Worm (Caenorhabditis elegans): ENCODE measurements around the gene smg-8.

smg-8 gene

DNA sequence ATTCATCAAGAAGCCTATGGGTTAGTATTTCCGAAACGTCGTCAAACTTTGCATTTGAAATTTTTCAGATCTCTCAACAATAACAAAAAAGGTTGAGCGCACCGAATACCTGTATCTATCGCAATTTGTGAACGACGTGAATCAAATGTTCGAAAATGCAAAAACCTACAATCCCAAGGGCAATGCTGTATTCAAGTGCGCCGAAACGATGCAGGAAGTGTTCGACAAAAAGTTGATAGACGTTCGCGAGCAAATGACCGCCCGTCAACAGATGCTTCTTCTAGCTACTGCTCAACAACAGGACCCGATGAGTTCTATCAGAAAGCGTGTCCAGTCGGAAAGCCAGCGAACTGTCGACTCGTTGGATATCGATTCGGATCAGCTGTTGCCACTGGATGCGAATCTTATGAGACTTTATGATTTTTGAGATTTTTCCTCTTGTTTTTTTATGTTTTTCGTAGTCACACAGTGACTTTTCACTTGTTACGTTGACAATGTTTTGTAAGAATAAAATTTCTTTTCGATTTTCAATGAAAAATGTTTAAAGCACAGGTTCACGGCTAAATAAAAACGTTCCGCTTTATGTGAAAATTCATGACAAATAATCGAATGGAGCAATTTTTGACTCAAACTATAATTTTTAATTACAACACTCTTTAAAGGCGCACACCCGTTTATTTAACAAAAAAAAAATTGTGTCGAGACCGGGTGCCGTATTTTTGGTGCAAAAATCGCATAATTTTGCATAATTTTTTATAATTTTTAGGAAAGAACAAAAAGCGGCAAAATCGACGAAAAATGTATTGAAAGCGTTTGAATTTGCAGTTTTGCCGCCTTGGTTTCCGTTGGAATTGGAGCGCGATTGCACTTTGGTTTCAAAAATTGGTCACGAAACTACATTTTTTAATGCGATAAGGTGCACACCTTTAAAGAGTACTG is 33.6 kb upstream of the smg-8 start (continued):
- no peak for TF ChIP-seq sma-9 (GFP tag; optimal IDR thresholded peaks at IDR 0.05)
- no peak for TF ChIP-seq sma-9 (tag; optimal IDR thresholded peaks at IDR 0.05)
- peak; percentile 76 for TF ChIP-seq C34F6.9 (tag; optimal IDR thresholded peaks at IDR 0.05)
- TF ChIP-seq elt-1 (tag; optimal IDR thresholded peaks at IDR 0.05), result no peak
- TF ChIP-seq nhr-25 (tag; optimal IDR thresholded peaks at IDR 0.05), result peak; percentile 43
- no peak for TF ChIP-seq unc-62 (GFP tag; optimal IDR thresholded peaks at IDR 0.05)
- TF ChIP-seq unc-39 (tag; optimal IDR thresholded peaks at IDR 0.05), result no peak
- no peak for TF ChIP-seq fos-1 (tag; optimal IDR thresholded peaks at IDR 0.05)
- TF ChIP-seq Y55F3AM.14 (GFP tag; optimal IDR thresholded peaks at IDR 0.05), result no peak
- TF ChIP-seq nhr-21 (tag; optimal IDR thresholded peaks at IDR 0.05), result peak; percentile 28
- no peak for TF ChIP-seq lin-11 (tag; optimal IDR thresholded peaks at IDR 0.05)
- no peak for TF ChIP-seq lin-39 (tag; optimal IDR thresholded peaks at IDR 0.05)
- no peak for TF ChIP-seq ceh-82 (tag; optimal IDR thresholded peaks at IDR 0.05)
- TF ChIP-seq F13H6.1 (tag; optimal IDR thresholded peaks at IDR 0.05), result no peak
- peak; percentile 46 for TF ChIP-seq crh-2 (tag; optimal IDR thresholded peaks at IDR 0.05)

DNA sequence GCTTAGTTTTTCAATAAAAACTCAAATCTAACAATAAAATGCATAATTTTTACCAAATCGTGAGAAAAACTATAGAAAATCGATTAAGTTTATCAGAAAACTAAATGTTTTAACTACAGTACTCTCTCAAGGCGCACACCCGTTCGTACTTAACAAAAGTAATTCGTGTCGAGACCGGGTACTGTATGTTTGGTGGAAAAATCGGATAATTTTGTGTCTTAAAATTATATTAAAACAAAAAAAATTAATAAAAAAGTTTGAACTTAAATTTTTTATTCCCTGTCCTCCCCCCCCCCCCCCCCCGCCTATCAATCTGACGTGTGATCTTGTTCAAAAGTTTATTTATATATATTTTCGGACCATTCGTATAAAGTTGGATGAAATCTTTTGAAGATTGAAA is 32.9 kb upstream of the smg-8 start, which contains the start of gene F26H11.4:
Gene F26H11.4, plus strand, starts transcription at position 301 of the 400 bp plus-strand sequence.
- TF ChIP-seq egl-27 (tag; optimal IDR thresholded peaks at IDR 0.05) (no peak), mdl-1 (tag; optimal IDR thresholded peaks at IDR 0.05) (no peak), nhr-237 (tag; optimal IDR thresholded peaks at IDR 0.05) (no peak), lin-13 (GFP tag; optimal IDR thresholded peaks at IDR 0.05) (no peak), nhr-11 (tag; optimal IDR thresholded peaks at IDR 0.05) (no peak), unc-39 (tag; optimal IDR thresholded peaks at IDR 0.05) (no peak), ceh-16 (tag; optimal IDR thresholded peaks at IDR 0.05) (no peak), nhr-129 (tag; optimal IDR thresholded peaks at IDR 0.05) (no peak), sma-9 (GFP tag; optimal IDR thresholded peaks at IDR 0.05) (no peak), sma-9 (tag; optimal IDR thresholded peaks at IDR 0.05) (no peak), lin-39 (tag; optimal IDR thresholded peaks at IDR 0.05) (no peak), sem-4 (tag; optimal IDR thresholded peaks at IDR 0.05) (no peak), zag-1 (tag; optimal IDR thresholded peaks at IDR 0.05) (no peak), crh-2 (tag; optimal IDR thresholded peaks at IDR 0.05) (no peak), ztf-4 (tag; optimal IDR thresholded peaks at IDR 0.05) (no peak), lin-11 (tag; optimal IDR thresholded peaks at IDR 0.05) (no peak)

DNA sequence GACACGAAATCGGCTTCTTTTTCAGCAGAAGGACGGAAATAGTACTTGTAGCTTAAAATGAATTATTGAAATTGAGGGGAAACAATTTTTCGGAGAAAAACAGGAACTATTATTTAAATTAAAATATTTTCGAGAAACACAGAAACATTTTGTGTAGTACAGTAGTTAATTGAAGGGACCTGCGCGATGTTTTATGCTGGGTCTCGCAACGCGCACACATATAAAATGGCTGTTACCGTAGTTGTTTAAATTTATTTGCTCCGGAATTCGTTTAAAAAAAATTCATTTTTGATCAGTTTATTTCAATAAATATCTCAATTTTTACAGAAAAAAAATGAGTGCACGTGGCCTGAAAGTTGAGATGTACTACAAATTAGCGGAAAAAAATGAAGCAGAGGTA is 30.4 kb upstream of the smg-8 start, which contains the start of gene dsb-2:
Gene dsb-2, plus strand, starts transcription at position 328 of the 400 bp plus-strand sequence.
- TF ChIP-seq mdl-1 (tag; optimal IDR thresholded peaks at IDR 0.05), result no peak
- no peak for TF ChIP-seq ZK546.5 (tag; optimal IDR thresholded peaks at IDR 0.05)
- TF ChIP-seq nhr-77 (tag; optimal IDR thresholded peaks at IDR 0.05), result no peak
- no peak for TF ChIP-seq nhr-6 (tag; optimal IDR thresholded peaks at IDR 0.05)
- TF ChIP-seq crh-2 (tag; optimal IDR thresholded peaks at IDR 0.05), result no peak

DNA sequence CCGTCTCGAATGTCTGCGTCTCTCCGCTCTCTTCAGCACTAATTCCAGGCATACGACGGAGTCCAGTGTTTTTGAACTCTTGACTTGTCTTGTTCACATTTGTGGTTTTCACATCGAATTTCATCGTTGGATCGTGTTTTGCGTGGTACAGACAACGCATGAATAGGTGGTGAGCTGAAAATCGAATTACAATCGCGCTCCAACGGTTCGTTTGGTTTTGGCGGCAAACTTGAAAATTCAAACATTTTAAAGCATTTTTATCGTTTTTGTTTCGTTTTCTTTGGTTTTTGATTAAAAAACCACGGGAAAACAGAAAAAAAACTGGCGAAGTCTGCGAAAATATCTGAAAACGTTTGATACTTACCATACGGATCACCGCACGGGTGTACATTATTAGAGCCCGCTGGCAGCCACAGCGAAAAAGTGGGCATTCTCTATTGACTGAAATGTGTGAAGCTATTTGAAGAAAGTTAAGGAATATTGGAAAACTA is 28.1 kb upstream of the smg-8 start, which contains the start of gene exl-1:
Gene exl-1, minus strand, starts transcription at position 441 of the 491 bp plus-strand sequence.
- TF ChIP-seq sem-4 (tag; optimal IDR thresholded peaks at IDR 0.05), result no peak
- TF ChIP-seq crh-2 (tag; optimal IDR thresholded peaks at IDR 0.05), result no peak
- TF ChIP-seq nhr-10 (tag; optimal IDR thresholded peaks at IDR 0.05), result no peak
- TF ChIP-seq gmeb-1 (tag; optimal IDR thresholded peaks at IDR 0.05), result peak; percentile 49
- TF ChIP-seq nhr-129 (tag; optimal IDR thresholded peaks at IDR 0.05), result peak; percentile 16
- no peak for TF ChIP-seq skn-1 (tag; optimal IDR thresholded peaks at IDR 0.05)
- TF ChIP-seq elt-1 (tag; optimal IDR thresholded peaks at IDR 0.05), result no peak
- TF ChIP-seq unc-39 (tag; optimal IDR thresholded peaks at IDR 0.05), result no peak
- no peak for TF ChIP-seq nhr-77 (tag; optimal IDR thresholded peaks at IDR 0.05)
- no peak for TF ChIP-seq mab-5 (tag; optimal IDR thresholded peaks at IDR 0.05)
- TF ChIP-seq zag-1 (tag; optimal IDR thresholded peaks at IDR 0.05), result no peak

DNA sequence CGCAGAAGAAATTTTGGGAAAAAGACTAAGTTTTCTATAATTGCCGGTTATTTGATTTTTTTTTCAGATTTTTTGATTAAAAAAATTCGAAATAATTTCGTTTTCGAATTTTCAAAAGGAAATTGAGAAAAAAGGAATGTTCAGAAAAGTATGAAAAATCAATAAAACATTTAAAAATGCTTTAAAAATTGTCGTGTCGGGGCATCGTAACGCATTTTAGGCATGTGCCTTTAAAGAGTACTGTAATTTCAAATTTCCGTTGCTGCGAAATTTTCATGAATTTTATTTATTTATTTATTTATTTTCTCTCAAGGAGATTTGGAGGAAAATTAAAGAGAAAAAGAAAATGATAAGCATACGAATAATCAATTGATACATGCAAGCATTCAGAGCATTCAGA is 27.5 kb upstream of the smg-8 start:
- TF ChIP-seq nhr-21 (tag; optimal IDR thresholded peaks at IDR 0.05), result no peak

Data from whole organism, L2 larva.